Fruit fly (Drosophila melanogaster) whole organism, wandering third instar larva: Measurements from ENCODE around the gene kmr.

Experiments
- CG32264 ChIP-seq: fragments of 200-800 bp; sonication (Bioruptor generic); optimal IDR thresholded peaks from 2 replicates; lab custom pipeline; 2016; ENCODE audit warnings: missing biosample characterization, missing genetic modification characterization
- CrebA ChIP-seq: fragments of 200-800 bp; sonication (Bioruptor generic); optimal IDR thresholded peaks from 2 replicates; lab custom pipeline; 2016; ENCODE audit warnings: missing biosample characterization, mild to moderate bottlenecking, missing genetic modification characterization, borderline replicate concordance
- Dfd ChIP-seq: fragments of >200 bp; optimal IDR thresholded peaks from 2 replicates; lab custom pipeline; 2017; ENCODE audit warnings: missing biosample characterization, missing genetic modification characterization
- Hr78 ChIP-seq: fragments of >200 bp; optimal IDR thresholded peaks from 2 replicates; lab custom pipeline; 2017; ENCODE audit warnings: missing biosample characterization, missing genetic modification characterization
- Myc ChIP-seq: fragments of >200 bp; optimal IDR thresholded peaks from 2 replicates; lab custom pipeline; 2017
- OdsH ChIP-seq: fragments of 200-800 bp; sonication (Bioruptor generic); optimal IDR thresholded peaks from 2 replicates; lab custom pipeline; 2016; ENCODE audit warnings: missing biosample characterization, mild to moderate bottlenecking, missing genetic modification characterization
- Rel ChIP-seq, 2 experiments: fragments of 200-800 bp; sonication (Bioruptor generic) in 1 of 2; optimal IDR thresholded peaks; 2 replicates in 1 of 2; 3 replicates in 1 of 2; lab custom pipeline; 2016 to 2019; ENCODE audit warnings: mild to moderate bottlenecking in 2 of 2, missing biosample characterization in 2 of 2, missing genetic modification characterization in 2 of 2, moderate library complexity in 1 of 2
- br ChIP-seq: fragments of 200-800 bp; sonication (Bioruptor generic); optimal IDR thresholded peaks from 2 replicates; lab custom pipeline; 2016; ENCODE audit warnings: missing biosample characterization, missing genetic modification characterization
- brk ChIP-seq: fragments of 200-800 bp; sonication (Bioruptor generic); optimal IDR thresholded peaks from 2 replicates; lab custom pipeline; 2016; ENCODE audit warnings: missing biosample characterization, mild to moderate bottlenecking, missing genetic modification characterization
- fru ChIP-seq: fragments of 200-800 bp; sonication (Bioruptor generic); optimal IDR thresholded peaks from 3 replicates; lab custom pipeline; 2016; ENCODE audit warnings: missing biosample characterization, mild to moderate bottlenecking, missing genetic modification characterization
- sv ChIP-seq: fragments of 200-800 bp; sonication (Bioruptor generic); optimal IDR thresholded peaks from 3 replicates; lab custom pipeline; 2016; ENCODE audit warnings: missing biosample characterization, missing genetic modification characterization
- usp ChIP-seq: fragments of >200 bp; optimal IDR thresholded peaks from 2 replicates; lab custom pipeline; 2017; ENCODE audit warnings: missing biosample characterization, missing genetic modification characterization

- no peak for TF ChIP-seq usp (GFP tag; lab: Kevin White, UChicago)
- no peak for TF ChIP-seq brk
- no peak for TF ChIP-seq CG32264 (GFP tag; lab: Kevin White, UChicago)
- TF ChIP-seq Rel (GFP tag; optimal IDR thresholded peaks at IDR 0.05; lab: Kevin White, UChicago) = no peak
- TF ChIP-seq Rel (tag; optimal IDR thresholded peaks at IDR 0.05; lab: Kevin White, UChicago) = no peak
- TF ChIP-seq sv (GFP tag; lab: Kevin White, UChicago) = no peak
- no peak for TF ChIP-seq Dfd (GFP tag; lab: Kevin White, UChicago)
- TF ChIP-seq br (GFP tag; lab: Kevin White, UChicago) = no peak
- TF ChIP-seq OdsH (GFP tag; lab: Kevin White, UChicago) = no peak
- TF ChIP-seq Hr78 (GFP tag; lab: Kevin White, UChicago) = no peak
- TF ChIP-seq fru = no peak
- TF ChIP-seq Myc = no peak
- no peak for TF ChIP-seq CrebA (GFP tag; lab: Kevin White, UChicago)
Observed at dm6 chr3R:13802057-13802817, 87.2 kb downstream of the kmr start.
